Worm (Caenorhabditis elegans) whole organism, L4/young adult: ENCODE measurements around the gene T16G1.7.
A peak's percentile ranks its signal among the peaks of the same experiment; 100 is the strongest.

Source experiments
- W03F9.2 ChIP-seq: fragments of 150-350 bp; optimal IDR thresholded peaks from 2 replicates; lab custom pipeline; 2014; ENCODE audit warnings: missing biosample characterization, missing genetic modification characterization
- dao-5 ChIP-seq: sonication (generic microtip); optimal IDR thresholded peaks from 2 replicates; lab custom pipeline; 2016; ENCODE audit warnings: missing genotype, missing genetic modification characterization, moderate library complexity, missing compliant biosample characterization
- him-1 ChIP-seq: sonication (generic microtip); optimal IDR thresholded peaks from 2 replicates; lab custom pipeline; 2016; ENCODE audit warnings: missing genotype, missing genetic modification reagents, missing genetic modification characterization, missing compliant biosample characterization

Gene T16G1.7

DNA sequence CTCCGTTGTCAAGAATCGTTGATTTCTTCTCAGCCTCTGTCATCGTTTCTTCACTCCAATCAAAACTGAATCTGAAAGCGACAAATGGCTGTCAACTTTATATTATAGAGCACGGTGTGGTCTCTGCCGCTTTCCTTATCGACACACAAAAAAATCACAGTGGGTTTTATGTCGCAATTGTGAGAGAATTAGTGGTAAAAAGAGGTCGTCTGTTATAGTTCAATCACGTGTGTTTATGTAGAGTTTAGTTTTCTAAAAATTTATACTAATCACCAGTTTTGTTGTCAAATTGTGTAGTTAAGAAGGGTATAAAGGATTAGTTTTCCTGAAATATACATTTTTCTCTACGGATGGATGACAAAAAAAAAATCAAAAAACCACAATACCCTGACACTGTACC lies at the start of gene T16G1.7:
Gene T16G1.7 (minus strand): TSS at position 137 of the 400 bp plus-strand sequence.
- TF ChIP-seq W03F9.2 (tag; lab: Kevin White, UChicago) (no peak), him-1 (no peak), dao-5 (tag; lab: Kevin White, UChicago) (no peak)

DNA sequence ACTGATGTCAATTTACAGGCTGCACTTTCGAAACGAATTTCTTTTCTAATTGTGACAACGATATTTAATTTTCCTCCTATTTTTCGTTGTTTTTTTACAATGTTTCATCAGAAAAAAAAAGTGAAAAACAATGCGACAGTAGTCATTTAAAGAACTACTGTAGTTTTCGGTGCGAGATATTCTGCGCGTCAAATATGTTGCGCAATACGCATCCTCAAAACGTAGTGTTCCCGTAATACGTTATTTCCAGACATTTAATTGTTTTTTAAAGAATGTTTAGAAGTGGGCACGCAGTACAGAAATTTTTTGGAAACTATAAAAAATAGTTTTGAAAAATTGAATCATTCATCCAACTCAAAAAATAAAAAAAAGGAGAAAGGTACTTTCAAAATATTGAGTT lies 39.1 kb upstream of the T16G1.7 start:
- no peak for TF ChIP-seq him-1
- TF ChIP-seq dao-5 (tag; lab: Kevin White, UChicago) = no peak
- TF ChIP-seq W03F9.2 (tag; lab: Kevin White, UChicago) = no peak

DNA sequence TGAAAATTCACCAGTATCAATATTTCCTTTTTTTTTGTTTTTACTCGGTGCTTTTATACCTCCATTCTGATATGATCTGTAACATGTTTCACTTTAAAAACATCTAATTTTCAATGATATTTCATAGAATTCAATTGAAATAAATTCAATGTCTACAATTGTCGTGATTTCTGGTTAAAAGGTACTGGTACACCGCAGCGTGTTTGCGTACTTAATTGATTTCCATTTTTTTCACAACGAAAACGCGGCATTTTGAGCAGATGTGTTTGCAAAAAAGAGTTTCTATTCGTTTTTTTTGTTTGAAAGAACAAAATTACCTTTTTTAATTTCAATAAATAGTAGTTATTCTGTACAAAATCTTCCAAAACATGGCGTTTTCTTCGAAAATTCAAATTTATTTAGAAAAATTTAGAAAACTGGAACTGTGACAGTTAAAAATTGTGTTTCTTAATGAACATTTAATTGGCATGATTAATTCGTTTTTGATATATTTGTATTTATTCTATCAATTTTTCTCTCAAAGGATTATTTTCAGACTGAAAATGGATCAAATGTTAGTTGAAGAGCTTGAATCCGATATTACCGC lies 35.8 kb upstream of the T16G1.7 start, which contains the start of gene pnn-1:
Gene pnn-1 (plus strand): TSS at position 536 of the 586 bp plus-strand sequence.
- peak; percentile 29 for TF ChIP-seq W03F9.2 (tag; lab: Kevin White, UChicago)
- TF ChIP-seq dao-5 (tag; lab: Kevin White, UChicago) = no peak

ce11 chrV:12968555-12968954 lies 33.6 kb upstream of the T16G1.7 start, which contains the start of gene lin-46:
Gene lin-46, plus strand, starts transcription at chrV:12968855.
- TF ChIP-seq W03F9.2 (tag; lab: Kevin White, UChicago) (no peak), him-1 (no peak), dao-5 (tag; lab: Kevin White, UChicago) (no peak)

ce11 chrV:12967925-12968327 lies 33.0 kb upstream of the T16G1.7 start, which contains the start of gene R186.8:
Gene R186.8, minus strand, starts transcription at chrV:12967982.
- TF ChIP-seq W03F9.2 (tag; lab: Kevin White, UChicago) = peak; percentile 3
- peak; percentile 55 for TF ChIP-seq him-1

- TF ChIP-seq W03F9.2 (tag; lab: Kevin White, UChicago) = no peak
- no peak for TF ChIP-seq dao-5 (tag; lab: Kevin White, UChicago)
- no peak for TF ChIP-seq him-1
These were observed 32.2 kb upstream of the T16G1.7 start, which contains the start of gene R186.3 for ce11 chrV:12967110-12967509. Gene R186.3, minus strand, starts transcription at chrV:12967210.

DNA sequence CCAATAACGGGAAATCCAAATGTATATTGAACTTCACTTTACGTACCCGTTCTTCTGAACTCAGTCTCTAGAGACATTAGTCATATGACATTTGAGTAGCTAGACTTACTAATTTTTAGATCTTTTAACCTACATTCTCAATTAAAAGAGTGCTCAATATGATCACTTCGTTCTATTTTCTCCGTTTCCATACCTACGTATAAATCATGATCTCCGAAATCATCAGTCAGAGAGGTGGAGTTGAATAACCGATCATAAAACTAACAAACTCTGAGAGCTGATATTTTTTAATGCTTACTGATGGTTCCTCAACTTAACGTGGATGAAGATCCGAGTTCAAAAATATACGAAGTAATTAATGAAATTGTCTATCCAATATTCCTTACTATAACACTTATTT lies 29.2 kb upstream of the T16G1.7 start, which contains the start of gene srd-35:
Gene srd-35 (plus strand): TSS at position 301 of the 400 bp plus-strand sequence.
- TF ChIP-seq W03F9.2 (tag; lab: Kevin White, UChicago) = no peak
- TF ChIP-seq dao-5 (tag; lab: Kevin White, UChicago) = no peak
- no peak for TF ChIP-seq him-1

DNA sequence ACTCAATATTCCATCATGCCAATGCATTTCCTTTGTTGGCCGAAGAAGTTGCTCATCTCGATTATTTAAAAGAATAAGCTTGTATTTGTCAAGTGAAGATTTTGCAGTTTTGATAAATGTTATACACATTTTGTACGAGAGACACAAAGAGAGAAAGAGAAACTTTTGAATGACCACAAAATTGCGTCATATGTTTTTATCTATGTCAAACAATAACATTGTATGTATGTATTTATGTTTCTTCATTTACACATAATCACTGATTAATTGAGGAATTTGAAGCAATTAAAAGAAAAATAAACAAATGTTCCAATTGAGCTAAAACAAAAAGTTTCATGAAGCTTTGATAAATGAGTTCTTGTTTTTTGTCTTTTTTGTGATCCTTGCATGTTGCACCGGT lies 28.3 kb upstream of the T16G1.7 start, which contains the start of gene hrg-9:
Gene hrg-9 (minus strand): TSS at position 152 of the 400 bp plus-strand sequence.
- TF ChIP-seq dao-5 (tag; lab: Kevin White, UChicago) = no peak
- TF ChIP-seq W03F9.2 (tag; lab: Kevin White, UChicago) = no peak
- no peak for TF ChIP-seq him-1

DNA sequence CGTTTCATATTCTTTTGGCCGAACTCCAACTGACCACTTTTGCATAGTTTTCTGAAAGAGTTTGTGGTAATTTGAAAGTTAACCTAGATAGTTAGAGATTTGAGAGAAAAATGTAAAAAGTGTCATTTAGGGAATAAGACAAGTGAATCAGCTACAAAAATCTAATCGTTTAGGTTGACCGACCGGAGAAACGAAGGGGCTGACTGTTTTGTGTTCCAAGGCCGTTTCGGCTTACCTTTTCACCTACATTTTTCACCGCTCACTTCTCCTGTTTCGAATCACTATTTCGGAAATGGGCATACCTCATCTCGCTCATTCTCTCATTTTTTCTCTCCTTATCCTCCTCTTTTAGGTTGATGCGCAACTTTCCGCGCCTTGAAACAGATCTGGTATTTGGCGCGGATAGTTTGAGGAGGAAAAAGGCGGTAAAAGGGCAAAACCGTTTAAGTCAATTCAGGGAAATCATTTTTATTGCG lies 26.2 kb upstream of the T16G1.7 start, which contains the start of gene mpst-7:
Gene mpst-7 (minus strand): TSS at position 51 of the 476 bp plus-strand sequence.
- TF ChIP-seq W03F9.2 (tag; lab: Kevin White, UChicago) (no peak), him-1 (no peak), dao-5 (tag; lab: Kevin White, UChicago) (no peak)

- TF ChIP-seq dao-5 (tag; lab: Kevin White, UChicago) (no peak), him-1 (no peak), W03F9.2 (tag; lab: Kevin White, UChicago) (no peak)
These were observed 19.3 kb upstream of the T16G1.7 start for ce11 chrV:12954261-12954660.

ce11 chrV:12953702-12954101 lies 18.8 kb upstream of the T16G1.7 start, which contains the start of gene eif-3.K:
Gene eif-3.K, plus strand, starts transcription at chrV:12954002.
- TF ChIP-seq W03F9.2 (tag; lab: Kevin White, UChicago) = no peak
- TF ChIP-seq dao-5 (tag; lab: Kevin White, UChicago) = no peak
- no peak for TF ChIP-seq him-1

- TF ChIP-seq W03F9.2 (tag; lab: Kevin White, UChicago) (no peak), dao-5 (tag; lab: Kevin White, UChicago) (no peak), him-1 (no peak)
These were observed 17.4 kb upstream of the T16G1.7 start, which contains the start of gene pqn-68 for ce11 chrV:12952287-12952686. Gene pqn-68, plus strand, starts transcription at chrV:12952636.

ce11 chrV:12950812-12951528 lies 16.1 kb upstream of the T16G1.7 start, which contains the start of the genes T16G1.9 and T16G1.18:
Gene T16G1.9, minus strand, starts transcription at chrV:12950862.
Gene T16G1.18, plus strand, starts transcription at chrV:12951304.
- TF ChIP-seq W03F9.2 (tag; lab: Kevin White, UChicago) (no peak), him-1 (no peak), dao-5 (tag; lab: Kevin White, UChicago) (no peak)

ce11 chrV:12949607-12950006 lies 14.7 kb upstream of the T16G1.7 start, which contains the start of gene T16G1.13:
Gene T16G1.13, plus strand, starts transcription at chrV:12949907.
- TF ChIP-seq dao-5 (tag; lab: Kevin White, UChicago) (no peak), W03F9.2 (tag; lab: Kevin White, UChicago) (no peak), him-1 (no peak)
